Fruit fly (Drosophila melanogaster): ENCODE results near the gene CG14879.

Gene CG14879

dm6 chr3R:16353671-16354070, 4.6 kb upstream of the CG14879 start:
- TF ChIP-seq rgr (GFP tag; optimal IDR thresholded peaks at IDR 0.05) (no peak), Hr83 (GFP tag; optimal IDR thresholded peaks at IDR 0.05; ENCODE audit: poor library complexity, severe bottlenecking) (no peak), brk (GFP tag; optimal IDR thresholded peaks at IDR 0.05) (no peak), Vsx2 (GFP tag; optimal IDR thresholded peaks at IDR 0.05; ENCODE audit: partially characterized antibody) (no peak), Myc (optimal IDR thresholded peaks at IDR 0.05) (no peak), dmrt93B (GFP tag; optimal IDR thresholded peaks at IDR 0.05) (no peak), lola (GFP tag; optimal IDR thresholded peaks at IDR 0.05) (no peak), HLH106 (tag; optimal IDR thresholded peaks at IDR 0.05) (no peak), h (GFP tag; optimal IDR thresholded peaks at IDR 0.05) (no peak), dsf (GFP tag; optimal IDR thresholded peaks at IDR 0.05; ENCODE audit: borderline replicate concordance) (no peak), Jra (GFP tag; optimal IDR thresholded peaks at IDR 0.05) (no peak), Dif (GFP tag; optimal IDR thresholded peaks at IDR 0.05; ENCODE audit: partially characterized antibody) (no peak), CG9705 (GFP tag; optimal IDR thresholded peaks at IDR 0.05) (no peak), psq (GFP tag; optimal IDR thresholded peaks at IDR 0.05) (no peak), CrebA (GFP tag; optimal IDR thresholded peaks at IDR 0.05; ENCODE audit: borderline replicate concordance) (no peak), Sp1 (GFP tag; optimal IDR thresholded peaks at IDR 0.05) (no peak), Abd-B (GFP tag; optimal IDR thresholded peaks at IDR 0.05) (no peak)

DNA sequence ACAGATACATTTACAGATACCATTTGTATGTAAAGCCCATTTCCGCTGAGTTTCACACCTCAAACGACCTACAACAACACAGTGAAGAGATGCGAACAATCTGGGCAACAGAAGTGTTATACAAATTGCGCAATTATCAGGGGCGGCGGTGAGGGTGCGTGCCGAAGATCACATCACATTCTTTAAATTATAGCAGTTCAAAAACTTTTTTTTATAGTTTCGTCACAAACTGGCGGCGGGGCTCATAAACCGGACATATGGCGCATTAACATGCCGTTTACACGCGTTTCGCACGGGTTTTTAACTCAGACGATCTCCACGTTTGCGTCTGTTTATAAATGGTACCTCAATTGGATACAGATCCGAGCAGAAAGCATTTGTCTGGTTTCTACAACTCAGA, 4.2 kb upstream of the CG14879 start:
- TF ChIP-seq brk (GFP tag; optimal IDR thresholded peaks at IDR 0.05): no peak
- TF ChIP-seq dsf (GFP tag; optimal IDR thresholded peaks at IDR 0.05; ENCODE audit: borderline replicate concordance): no peak
- TF ChIP-seq pan (optimal IDR thresholded peaks at IDR 0.05): no peak
- no peak for TF ChIP-seq Vsx2 (GFP tag; optimal IDR thresholded peaks at IDR 0.05; ENCODE audit: partially characterized antibody)
- no peak for TF ChIP-seq Dfd (GFP tag; optimal IDR thresholded peaks at IDR 0.05)
- no peak for TF ChIP-seq Mio (GFP tag; optimal IDR thresholded peaks at IDR 0.05)
- no peak for TF ChIP-seq GATAd (GFP tag; optimal IDR thresholded peaks at IDR 0.05)
- no peak for TF ChIP-seq dmrt93B (GFP tag; optimal IDR thresholded peaks at IDR 0.05)
- TF ChIP-seq CG32264 (GFP tag; optimal IDR thresholded peaks at IDR 0.05): no peak
- TF ChIP-seq Abd-B (GFP tag; optimal IDR thresholded peaks at IDR 0.05): no peak
- TF ChIP-seq HLH106 (tag; optimal IDR thresholded peaks at IDR 0.05): no peak
- no peak for TF ChIP-seq psq (GFP tag; optimal IDR thresholded peaks at IDR 0.05)
- no peak for TF ChIP-seq woc (GFP tag; optimal IDR thresholded peaks at IDR 0.05)

dm6 chr3R:16352039-16352438, 3.0 kb upstream of the CG14879 start:
- no peak for TF ChIP-seq Vsx2 (GFP tag; optimal IDR thresholded peaks at IDR 0.05; ENCODE audit: partially characterized antibody)
- no peak for TF ChIP-seq Hr83 (GFP tag; optimal IDR thresholded peaks at IDR 0.05; ENCODE audit: poor library complexity, severe bottlenecking)

dm6 chr3R:16351044-16351443, 2.0 kb upstream of the CG14879 start:
- TF ChIP-seq tai (GFP tag; optimal IDR thresholded peaks at IDR 0.05): no peak
- peak; percentile 21 for TF ChIP-seq Myc (optimal IDR thresholded peaks at IDR 0.05)

DNA sequence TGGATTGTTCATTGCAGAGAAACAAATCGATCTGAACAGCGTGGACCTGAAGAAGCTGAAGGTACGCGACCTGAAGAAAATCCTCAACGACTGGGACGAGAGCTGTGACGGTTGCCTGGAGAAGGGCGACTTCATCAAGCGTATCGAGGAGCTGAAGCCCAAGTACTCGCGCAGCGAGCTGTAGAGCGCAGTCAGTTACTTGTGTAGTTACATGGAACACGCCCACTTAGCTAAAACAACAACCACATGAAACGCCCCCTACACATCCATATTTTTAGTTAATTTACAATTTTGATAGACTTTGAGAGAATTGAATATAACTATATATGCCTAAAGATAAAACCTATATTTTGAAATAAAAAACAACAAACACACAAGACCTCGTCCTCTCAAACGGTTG, 1.4 kb upstream of the CG14879 start:
- TF ChIP-seq Vsx2 (GFP tag; optimal IDR thresholded peaks at IDR 0.05; ENCODE audit: partially characterized antibody) (no peak), dmrt93B (GFP tag; optimal IDR thresholded peaks at IDR 0.05) (no peak), ey (GFP tag; optimal IDR thresholded peaks at IDR 0.05) (no peak), Hnf4 (GFP tag; optimal IDR thresholded peaks at IDR 0.05) (no peak), foxo (GFP tag; optimal IDR thresholded peaks at IDR 0.05) (no peak), CG9705 (GFP tag; optimal IDR thresholded peaks at IDR 0.05) (no peak), h (GFP tag; optimal IDR thresholded peaks at IDR 0.05) (no peak), tai (GFP tag; optimal IDR thresholded peaks at IDR 0.05) (no peak), dsf (GFP tag; optimal IDR thresholded peaks at IDR 0.05; ENCODE audit: borderline replicate concordance) (no peak), Rel (GFP tag; optimal IDR thresholded peaks at IDR 0.05) (no peak), Rel (tag; optimal IDR thresholded peaks at IDR 0.05) (no peak), GATAd (GFP tag; optimal IDR thresholded peaks at IDR 0.05) (no peak), CrebA (GFP tag; optimal IDR thresholded peaks at IDR 0.05; ENCODE audit: borderline replicate concordance) (no peak), Abd-B (GFP tag; optimal IDR thresholded peaks at IDR 0.05) (no peak), Sp1 (GFP tag; optimal IDR thresholded peaks at IDR 0.05) (no peak), pan (optimal IDR thresholded peaks at IDR 0.05) (no peak), sv (GFP tag; optimal IDR thresholded peaks at IDR 0.05) (no peak)

dm6 chr3R:16348289-16348688, 737 bp downstream of the CG14879 start:
- no peak for TF ChIP-seq lola (GFP tag; optimal IDR thresholded peaks at IDR 0.05)
- no peak for TF ChIP-seq jim (GFP tag; optimal IDR thresholded peaks at IDR 0.05)
- no peak for TF ChIP-seq CG32264 (GFP tag; optimal IDR thresholded peaks at IDR 0.05)
- no peak for TF ChIP-seq CrebA (GFP tag; optimal IDR thresholded peaks at IDR 0.05; ENCODE audit: borderline replicate concordance)
- no peak for TF ChIP-seq Vsx2 (GFP tag; optimal IDR thresholded peaks at IDR 0.05; ENCODE audit: partially characterized antibody)
- TF ChIP-seq usp (GFP tag; optimal IDR thresholded peaks at IDR 0.05): no peak
